Fruit fly (Drosophila melanogaster) S2 (cell line): ENCODE results near the gene Sod1.

Experiments
- CG8478 ChIP-seq: fragments of >200 bp; optimal IDR thresholded peaks from 2 replicates; lab custom pipeline; 2018
- CTCF ChIP-seq, 2 experiments: fragments of >200 bp; optimal IDR thresholded peaks; 2 replicates each; lab custom pipeline; 2018

- no peak for TF ChIP-seq CG8478 (lab: Kevin White, UChicago)
- no peak for TF ChIP-seq CTCF (optimal IDR thresholded peaks at IDR 0.05; lab: Kevin White, UChicago)
Measured at dm6 chr3L:11083605-11084004, 29.9 kb downstream of the Sod1 start.
